Fruit fly (Drosophila melanogaster): Measurements from ENCODE around the gene Hpf1.

Gene Hpf1

DNA sequence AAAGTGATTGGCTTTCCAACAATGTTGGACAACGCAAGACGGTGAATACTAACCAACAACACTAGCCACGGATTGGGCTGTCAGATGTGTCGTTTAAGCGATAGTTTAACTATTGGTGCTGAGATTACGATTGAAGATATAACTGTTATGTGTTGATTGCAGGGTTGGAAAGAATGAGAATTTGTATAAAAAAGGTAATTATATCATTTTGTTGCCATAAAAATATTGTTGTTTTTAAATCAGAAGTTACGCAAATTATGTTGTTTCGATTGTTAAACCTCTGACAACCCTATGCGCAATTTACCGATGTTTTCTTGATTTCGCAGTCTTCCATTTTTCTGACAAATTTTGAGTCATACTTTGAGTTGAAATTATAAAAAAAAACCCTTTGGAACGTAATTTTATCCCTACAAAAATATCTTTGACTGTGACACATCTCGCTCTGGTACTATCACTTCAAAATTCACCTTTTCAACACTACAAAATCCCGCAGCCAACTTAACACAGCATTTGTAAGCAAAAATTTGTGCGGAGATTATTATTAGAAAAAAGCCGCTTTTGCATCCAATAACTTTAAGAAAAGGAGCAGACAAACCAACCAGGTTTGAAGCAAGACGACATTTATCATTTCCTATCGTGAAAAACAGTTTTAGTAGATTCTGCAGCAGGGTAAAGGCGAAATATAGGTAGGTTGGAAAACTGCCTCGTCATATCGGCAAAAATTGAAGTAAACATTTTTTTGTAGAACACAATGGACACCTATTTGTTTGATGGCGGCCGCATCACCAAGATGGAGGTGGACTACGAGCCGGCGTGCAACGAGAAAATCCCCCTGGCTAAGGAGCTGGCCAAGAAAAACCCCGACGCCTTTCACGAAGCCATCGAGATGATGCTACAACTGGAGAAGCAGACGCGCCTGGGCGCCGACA lies 2.4 kb upstream of the Hpf1 start, which contains the start of the genes Hat1 and Rpn5 (continued):
- TF ChIP-seq vfl (GFP tag; optimal IDR thresholded peaks at IDR 0.05), result peak; percentile 75
- TF ChIP-seq Atf-2 (GFP tag; optimal IDR thresholded peaks at IDR 0.05), result peak; percentile 92
- no peak for TF ChIP-seq sens-2 (GFP tag; IDR thresholded peaks at IDR 0.05)
- peak in 1 of 3 experiments; percentile 25 for TF ChIP-seq Stat92E (GFP tag; optimal IDR thresholded peaks at IDR 0.05)
- TF ChIP-seq Spps (tag; optimal IDR thresholded peaks at IDR 0.05), result peak; percentile 24
- no peak for TF ChIP-seq hth (optimal IDR thresholded peaks at IDR 0.05)
- TF ChIP-seq CG3407 (GFP tag; optimal IDR thresholded peaks at IDR 0.05), result peak; percentile 59
- 0 out of 3 replicates have a peak, but pooled peaks have one; percentile 60 for TF ChIP-seq ken (GFP tag; IDR thresholded peaks at IDR 0.05)
- TF ChIP-seq D19B (GFP tag; optimal IDR thresholded peaks at IDR 0.05), result peak; percentile 60
- TF ChIP-seq psq (GFP tag; optimal IDR thresholded peaks at IDR 0.05), result peak; percentile 49
- 0 out of 2 replicates have a peak, but pooled peaks have one; percentile 38 for TF ChIP-seq dan (GFP tag; IDR thresholded peaks at IDR 0.05)
- TF ChIP-seq Meics (GFP tag; optimal IDR thresholded peaks at IDR 0.05), result peak; percentile 76
- TF ChIP-seq CG8388 (GFP tag; optimal IDR thresholded peaks at IDR 0.05), result peak; percentile 73
- peak; percentile 95 for TF ChIP-seq CG17361 (GFP tag; IDR thresholded peaks at IDR 0.05)
- TF ChIP-seq esg (GFP tag; conservative IDR thresholded peaks at IDR 0.05), result peak; percentile 61
- peak; percentile 83 for TF ChIP-seq zen (tag; optimal IDR thresholded peaks at IDR 0.05)
- TF ChIP-seq CG2889 (GFP tag; IDR thresholded peaks at IDR 0.05), result peak; percentile 66; the same call in 2 of the 3 replicates
- TF ChIP-seq CG17385 (GFP tag; optimal IDR thresholded peaks at IDR 0.05), result peak; percentile 66
- peak; percentile 57 for TF ChIP-seq CG10274 (GFP tag; optimal IDR thresholded peaks at IDR 0.05)
- TF ChIP-seq Chrac-16 (GFP tag; optimal IDR thresholded peaks at IDR 0.05), result peak; percentile 80
- TF ChIP-seq HmgZ (tag; optimal IDR thresholded peaks at IDR 0.05), result peak; percentile 83
- TF ChIP-seq Dek (tag; optimal IDR thresholded peaks at IDR 0.05), result peak; percentile 73
- peak; percentile 91 for TF ChIP-seq tio (GFP tag; optimal IDR thresholded peaks at IDR 0.05)
- TF ChIP-seq YL-1 (GFP tag; optimal IDR thresholded peaks at IDR 0.05), result peak; percentile 63
- peak; percentile 66; the same call in 2 of the 3 replicates for TF ChIP-seq zen2 (GFP tag; IDR thresholded peaks at IDR 0.05; ENCODE audit: partially characterized antibody)
- peak; percentile 69 for TF ChIP-seq en (GFP tag; optimal IDR thresholded peaks at IDR 0.05)
- TF ChIP-seq dati (GFP tag; IDR thresholded peaks at IDR 0.05), result no peak
- TF ChIP-seq Vsx1 (GFP tag; optimal IDR thresholded peaks at IDR 0.05), result peak; percentile 49
- TF ChIP-seq Six4 (GFP tag; optimal IDR thresholded peaks at IDR 0.05), result peak; percentile 74
- TF ChIP-seq CG10543 (GFP tag; optimal IDR thresholded peaks at IDR 0.05), result peak; percentile 75
- 0 out of 2 replicates have a peak, but pooled peaks have one; percentile 50 for TF ChIP-seq CG7372 (GFP tag; IDR thresholded peaks at IDR 0.05)
- TF ChIP-seq CoRest (tag; optimal IDR thresholded peaks at IDR 0.05), result peak; percentile 86
- TF ChIP-seq CG10267 (tag; optimal IDR thresholded peaks at IDR 0.05), result peak; percentile 97
- peak; percentile 87 for TF ChIP-seq CG12659 (GFP tag; optimal IDR thresholded peaks at IDR 0.05)
- TF ChIP-seq CG6683 (GFP tag; optimal IDR thresholded peaks at IDR 0.05), result peak; percentile 27
- TF ChIP-seq eve (GFP tag; optimal IDR thresholded peaks at IDR 0.05), result no peak
- peak; percentile 78 for TF ChIP-seq gro (GFP tag; optimal IDR thresholded peaks at IDR 0.05)
- TF ChIP-seq bsh (GFP tag; optimal IDR thresholded peaks at IDR 0.05), result peak; percentile 11 to 60
- TF ChIP-seq CG14050 (GFP tag; IDR thresholded peaks at IDR 0.05), result no peak; the same call in 2 of the 3 replicates
- peak; percentile 35 for TF ChIP-seq CG2875 (GFP tag; optimal IDR thresholded peaks at IDR 0.05)
- peak; percentile 58; the same call in 1 of the 2 replicates for TF ChIP-seq Taf1 (GFP tag; IDR thresholded peaks at IDR 0.05)
- peak; percentile 58 for TF ChIP-seq CG15011 (GFP tag; optimal IDR thresholded peaks at IDR 0.05)
- peak; percentile 67 for TF ChIP-seq grau (tag; optimal IDR thresholded peaks at IDR 0.05)
- peak; percentile 82 for TF ChIP-seq CG5245 (GFP tag; optimal IDR thresholded peaks at IDR 0.05)
- TF ChIP-seq CG33557 (GFP tag; optimal IDR thresholded peaks at IDR 0.05), result peak; percentile 56
- TF ChIP-seq dm (GFP tag; optimal IDR thresholded peaks at IDR 0.05), result peak; percentile 82
- TF ChIP-seq Xbp1 (GFP tag; optimal IDR thresholded peaks at IDR 0.05), result peak; percentile 90

All from whole organism, embryonic.